Fruit fly (Drosophila melanogaster) whole organism, prepupa: ENCODE data around the gene CG1578.

Experiments used
- Blimp-1 ChIP-seq: fragments of 200-800 bp; sonication (Bioruptor generic); optimal IDR thresholded peaks from 3 replicates; lab custom pipeline; 2017; ENCODE audit warnings: missing biosample characterization, missing genetic modification characterization, mild to moderate bottlenecking, moderate library complexity, missing genetic modification reagents
- CG10669 ChIP-seq: fragments of 200-800 bp; sonication (Bioruptor generic); optimal IDR thresholded peaks from 3 replicates; lab custom pipeline; 2018; ENCODE audit warnings: missing biosample characterization, mild to moderate bottlenecking, missing genetic modification characterization, moderate library complexity
- CG11294 ChIP-seq: fragments of 200-800 bp; sonication (Bioruptor generic); IDR thresholded peaks from 2 replicates; pipeline ENCODE4 v1.3.6; 2022; ENCODE audit warnings: missing biosample characterization, missing genetic modification characterization
- CG11762 ChIP-seq: fragments of 200-800 bp; sonication (Bioruptor generic); optimal IDR thresholded peaks from 3 replicates; lab custom pipeline; 2016; ENCODE audit warnings: missing biosample characterization, missing genetic modification characterization; ENCODE audit not compliant: insufficient read depth
- CG11902 ChIP-seq: fragments of 200-800 bp; sonication (Bioruptor generic); optimal IDR thresholded peaks from 3 replicates; lab custom pipeline; 2016; ENCODE audit warnings: missing biosample characterization, missing genetic modification characterization
- CG15336 ChIP-seq: fragments of 200-800 bp; sonication (Bioruptor generic); IDR thresholded peaks from 2 replicates; pipeline ENCODE4 v1.3.6; 2022; ENCODE audit warnings: missing biosample characterization, missing genetic modification characterization
- CG1621 ChIP-seq: fragments of 200-800 bp; sonication (Bioruptor generic); optimal IDR thresholded peaks from 3 replicates; lab custom pipeline; 2018; ENCODE audit warnings: missing biosample characterization, mild to moderate bottlenecking, missing genetic modification characterization
- CG31627 ChIP-seq: fragments of 200-800 bp; sonication (Bioruptor generic); optimal IDR thresholded peaks from 3 replicates; lab custom pipeline; 2016; ENCODE audit warnings: missing biosample characterization, missing genetic modification characterization
- CG32006 ChIP-seq: fragments of 200-800 bp; sonication (Bioruptor generic); optimal IDR thresholded peaks from 3 replicates; lab custom pipeline; 2017; ENCODE audit warnings: missing biosample characterization, mild to moderate bottlenecking, missing genetic modification characterization
- CG34406 ChIP-seq: fragments of 200-800 bp; sonication (Bioruptor generic); optimal IDR thresholded peaks from 3 replicates; lab custom pipeline; 2016; ENCODE audit warnings: missing biosample characterization, missing genetic modification characterization
- CG3919 ChIP-seq: fragments of 200-800 bp; sonication (Bioruptor generic); optimal IDR thresholded peaks from 3 replicates; lab custom pipeline; 2016; ENCODE audit warnings: missing biosample characterization, missing genetic modification characterization
- CG4318 ChIP-seq: fragments of 200-800 bp; sonication (Bioruptor generic); optimal IDR thresholded peaks from 3 replicates; lab custom pipeline; 2017; ENCODE audit warnings: missing biosample characterization, mild to moderate bottlenecking, missing genetic modification characterization
- CG6163 ChIP-seq: fragments of 200-800 bp; sonication (Bioruptor generic); IDR thresholded peaks from 3 replicates; pipeline ENCODE4 v1.3.6; 2022; ENCODE audit warnings: missing biosample characterization, missing genetic modification characterization
- CG6276 ChIP-seq: fragments of 200-800 bp; sonication (Bioruptor generic); optimal IDR thresholded peaks from 2 replicates; lab custom pipeline; 2017; ENCODE audit warnings: missing biosample characterization, mild to moderate bottlenecking, missing genetic modification characterization
- CG6792 ChIP-seq: fragments of 200-800 bp; sonication (Bioruptor generic); optimal IDR thresholded peaks from 3 replicates; lab custom pipeline; 2016; ENCODE audit warnings: missing biosample characterization, missing genetic modification characterization
- CG6808 ChIP-seq: fragments of 200-800 bp; sonication (Bioruptor generic); optimal IDR thresholded peaks from 3 replicates; lab custom pipeline; 2017; ENCODE audit warnings: missing biosample characterization, missing genetic modification characterization, mild to moderate bottlenecking, moderate library complexity, missing genetic modification reagents
- CG6854 ChIP-seq: fragments of 200-800 bp; sonication (Bioruptor generic); optimal IDR thresholded peaks from 2 replicates; lab custom pipeline; 2017; ENCODE audit warnings: missing biosample characterization, mild to moderate bottlenecking, missing genetic modification characterization
- CG8119 ChIP-seq: fragments of 200-800 bp; sonication (Bioruptor generic); IDR thresholded peaks from 3 replicates; pipeline ENCODE4 v1.3.6; 2022; ENCODE audit warnings: missing biosample characterization, missing genetic modification characterization
- Eip78C ChIP-seq: fragments of 200-800 bp; sonication (Bioruptor generic); peaks from one replicate; lab custom pipeline; 2016; ENCODE audit warnings: missing biosample characterization, missing genetic modification characterization
- Ets21C ChIP-seq: fragments of 200-800 bp; sonication (Bioruptor generic); optimal IDR thresholded peaks from 3 replicates; lab custom pipeline; 2016; ENCODE audit warnings: missing biosample characterization, missing genetic modification characterization
- Ets96B ChIP-seq: fragments of 200-800 bp; optimal IDR thresholded peaks from 2 replicates; lab custom pipeline; 2019; ENCODE audit warnings: missing biosample characterization, mild to moderate bottlenecking, missing genetic modification characterization, moderate library complexity
- Gug ChIP-seq: fragments of 200-800 bp; sonication (Bioruptor generic); IDR thresholded peaks from 2 replicates; pipeline ENCODE4 v1.3.6; 2022; ENCODE audit warnings: missing biosample characterization, missing genetic modification characterization
- Hr38 ChIP-seq: sonication (Bioruptor generic); optimal IDR thresholded peaks from 2 replicates; lab custom pipeline; 2016; ENCODE audit warnings: missing biosample characterization, missing genetic modification characterization
- Hr39 ChIP-seq: fragments of 200-800 bp; sonication (Bioruptor generic); optimal IDR thresholded peaks from 2 replicates; lab custom pipeline; 2016; ENCODE audit warnings: missing biosample characterization, missing genetic modification characterization
- Hr4 ChIP-seq: fragments of 200-800 bp; sonication (Bioruptor generic); optimal IDR thresholded peaks from 3 replicates; lab custom pipeline; 2016; ENCODE audit warnings: missing biosample characterization, missing genetic modification characterization
- Lpt ChIP-seq: fragments of 200-800 bp; sonication (Bioruptor generic); optimal IDR thresholded peaks from 3 replicates; lab custom pipeline; 2016; ENCODE audit warnings: missing biosample characterization, missing genetic modification characterization
- Met ChIP-seq: fragments of 200-800 bp; sonication (Bioruptor generic); optimal IDR thresholded peaks from 3 replicates; lab custom pipeline; 2016; ENCODE audit warnings: missing biosample characterization, missing genetic modification characterization
- OdsH ChIP-seq: fragments of 200-800 bp; sonication (Bioruptor generic); optimal IDR thresholded peaks from 3 replicates; lab custom pipeline; 2016; ENCODE audit warnings: missing biosample characterization, missing genetic modification characterization
- Smox ChIP-seq: fragments of 200-800 bp; sonication (Bioruptor generic); optimal IDR thresholded peaks from 3 replicates; lab custom pipeline; 2016; ENCODE audit warnings: missing biosample characterization, missing genetic modification characterization
- Sox102F ChIP-seq: fragments of 200-800 bp; sonication (Bioruptor generic); optimal IDR thresholded peaks from 2 replicates; lab custom pipeline; 2016; ENCODE audit warnings: missing biosample characterization, mild to moderate bottlenecking, missing genetic modification characterization
- Sox14 ChIP-seq: fragments of 200-800 bp; sonication (Bioruptor generic); optimal IDR thresholded peaks from 3 replicates; lab custom pipeline; 2016; ENCODE audit warnings: missing biosample characterization, missing genetic modification characterization
- Sox15 ChIP-seq: fragments of 200-800 bp; sonication (Bioruptor generic); optimal IDR thresholded peaks from 3 replicates; lab custom pipeline; 2016; ENCODE audit warnings: missing biosample characterization, missing genetic modification characterization
- achi ChIP-seq: fragments of 200-800 bp; sonication (Bioruptor generic); optimal IDR thresholded peaks from 3 replicates; lab custom pipeline; 2016; ENCODE audit warnings: missing biosample characterization, missing genetic modification characterization
- acj6 ChIP-seq: fragments of 200-800 bp; sonication (Bioruptor generic); optimal IDR thresholded peaks from 3 replicates; lab custom pipeline; 2016; ENCODE audit warnings: missing biosample characterization, missing genetic modification characterization
- cyc ChIP-seq: fragments of 200-800 bp; sonication (Bioruptor generic); optimal IDR thresholded peaks from 3 replicates; lab custom pipeline; 2016; ENCODE audit warnings: missing biosample characterization, missing genetic modification characterization
- dsx ChIP-seq: fragments of 200-800 bp; optimal IDR thresholded peaks from 3 replicates; lab custom pipeline; 2019; ENCODE audit warnings: missing biosample characterization, mild to moderate bottlenecking, missing genetic modification characterization, moderate library complexity; ENCODE audit not compliant: poor library complexity, severe bottlenecking
- eg ChIP-seq: fragments of 200-800 bp; sonication (Bioruptor generic); IDR thresholded peaks from 3 replicates; pipeline ENCODE4 v1.3.6; 2022; ENCODE audit warnings: missing biosample characterization, missing genetic modification characterization
- fd59A ChIP-seq: fragments of 200-800 bp; sonication (Bioruptor generic); optimal IDR thresholded peaks from 2 replicates; lab custom pipeline; 2017; ENCODE audit warnings: missing biosample characterization, mild to moderate bottlenecking, missing genetic modification characterization, missing genetic modification reagents
- fkh ChIP-seq: fragments of 200-800 bp; sonication (Bioruptor generic); optimal IDR thresholded peaks from 3 replicates; lab custom pipeline; 2017; ENCODE audit warnings: missing biosample characterization, mild to moderate bottlenecking, missing genetic modification characterization, moderate library complexity
- lz ChIP-seq: fragments of 200-800 bp; sonication (Bioruptor generic); optimal IDR thresholded peaks from 3 replicates; lab custom pipeline; 2016; ENCODE audit warnings: missing biosample characterization, missing genetic modification characterization
- net ChIP-seq: fragments of 200-800 bp; sonication (Bioruptor generic); optimal IDR thresholded peaks from 3 replicates; lab custom pipeline; 2016; ENCODE audit warnings: missing biosample characterization, missing genetic modification characterization
- pdm3 ChIP-seq: fragments of 200-800 bp; sonication (Bioruptor generic); optimal IDR thresholded peaks from 3 replicates; lab custom pipeline; 2016; ENCODE audit warnings: missing biosample characterization, missing genetic modification characterization
- salr ChIP-seq, 2 experiments: fragments of 200-800 bp; sonication (Bioruptor generic); optimal IDR thresholded peaks; 3 replicates each; lab custom pipeline; 2016 to 2018; ENCODE audit warnings: missing biosample characterization in 2 of 2, missing genetic modification characterization in 2 of 2, mild to moderate bottlenecking in 1 of 2
- spab ChIP-seq: fragments of 200-800 bp; sonication (Bioruptor generic); optimal IDR thresholded peaks from 2 replicates; lab custom pipeline; 2017; ENCODE audit warnings: missing biosample characterization, mild to moderate bottlenecking, missing genetic modification characterization, missing genetic modification reagents
- ss ChIP-seq, 2 experiments: fragments of 200-800 bp; sonication (Bioruptor generic); optimal IDR thresholded peaks; 2 replicates in 1 of 2; 3 replicates in 1 of 2; lab custom pipeline; 2017 to 2018; ENCODE audit warnings: mild to moderate bottlenecking in 2 of 2, missing biosample characterization in 2 of 2, missing genetic modification characterization in 2 of 2, moderate library complexity in 1 of 2
- svp ChIP-seq: fragments of 200-800 bp; sonication (Bioruptor generic); peaks from one replicate; lab custom pipeline; 2016; ENCODE audit warnings: missing biosample characterization, missing genetic modification characterization
- topi ChIP-seq: fragments of 200-800 bp; sonication (Bioruptor generic); optimal IDR thresholded peaks from 3 replicates; lab custom pipeline; 2016; ENCODE audit warnings: missing biosample characterization, missing genetic modification characterization

Gene CG1578

dm6 chrX:11821946-11822345 lies 5.6 kb upstream of the CG1578 start (continued):
- TF ChIP-seq Gug (GFP tag; lab: Robert Waterston, UW) (no peak), CG15336 (GFP tag; lab: Robert Waterston, UW) (no peak), Sox102F (no peak), pdm3 (GFP tag; lab: Kevin White, UChicago) (no peak), dsx (GFP tag; lab: Kevin White, UChicago) (no peak), Hr39 (GFP tag; lab: Kevin White, UChicago) (no peak), spab (GFP tag; lab: Kevin White, UChicago) (no peak)
- TF ChIP-seq, all 60 proteins: peak for 18

DNA sequence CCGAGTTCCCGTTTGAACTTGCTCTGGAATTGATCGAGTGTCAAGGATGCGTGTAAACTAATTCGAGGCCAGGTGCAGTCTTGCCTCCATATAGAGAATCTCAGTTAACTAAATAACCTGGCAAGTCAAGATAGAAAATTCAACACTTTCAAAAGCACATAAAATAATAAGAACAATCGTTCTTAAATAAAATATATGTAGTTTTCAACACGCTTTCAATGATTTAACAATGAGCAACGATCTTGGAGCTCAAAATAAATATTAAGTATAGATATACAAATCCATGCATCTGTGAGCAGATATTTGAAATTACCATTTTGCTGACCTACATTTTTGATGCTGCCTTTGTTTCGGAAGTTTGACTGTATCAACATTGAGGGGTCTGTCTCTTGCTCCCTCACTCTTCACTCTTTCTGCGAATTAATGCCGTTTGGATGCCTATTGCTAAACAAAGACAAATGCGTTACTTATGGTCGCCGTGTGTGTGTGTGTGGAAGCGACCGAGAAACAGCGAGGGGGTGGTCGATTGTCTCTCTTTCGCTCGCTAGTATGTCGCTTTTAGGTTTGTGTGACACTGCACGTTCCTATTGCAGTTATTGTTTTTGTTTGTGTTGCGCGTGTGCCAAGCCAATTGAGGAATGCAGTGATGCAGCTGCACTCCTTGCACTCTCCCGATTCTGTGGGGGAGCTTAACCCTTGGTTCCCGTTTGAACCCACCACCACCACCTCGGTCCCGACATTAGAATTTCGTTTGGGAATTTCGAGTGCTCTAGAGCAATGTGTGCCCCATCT lies 4.1 kb upstream of the CG1578 start:
- TF ChIP-seq cyc: peak; percentile 31
- TF ChIP-seq svp (GFP tag; lab: Kevin White, UChicago): peak; percentile 79
- peak; percentile 86 for TF ChIP-seq Hr4 (GFP tag; lab: Kevin White, UChicago)
- TF ChIP-seq Hr38: no peak
- TF ChIP-seq CG11902 (GFP tag; lab: Kevin White, UChicago): no peak
- peak; percentile 53 for TF ChIP-seq CG6163 (GFP tag; lab: Robert Waterston, UW)
- TF ChIP-seq net (GFP tag; lab: Kevin White, UChicago): peak; percentile 59
- peak; percentile 61 for TF ChIP-seq Hr39 (GFP tag; lab: Kevin White, UChicago)
- peak; percentile 22 for TF ChIP-seq CG34406 (GFP tag; lab: Kevin White, UChicago)
- TF ChIP-seq Lpt: peak; percentile 77
- TF ChIP-seq salr (GFP tag; optimal IDR thresholded peaks at IDR 0.05; lab: Kevin White, UChicago): peak; percentile 9 to 75
- TF ChIP-seq achi (GFP tag; lab: Kevin White, UChicago): peak; percentile 70
- no peak for TF ChIP-seq CG6854
- no peak for TF ChIP-seq fd59A (GFP tag; lab: Kevin White, UChicago)
- peak; percentile 0 for TF ChIP-seq CG6808 (GFP tag; lab: Kevin White, UChicago)
- TF ChIP-seq CG31627 (GFP tag; lab: Kevin White, UChicago): peak; percentile 49
- TF ChIP-seq CG4318 (GFP tag; lab: Kevin White, UChicago): peak; percentile 82
- TF ChIP-seq Sox14 (GFP tag; lab: Kevin White, UChicago): peak; percentile 53
- no peak for TF ChIP-seq ss (GFP tag; optimal IDR thresholded peaks at IDR 0.05; lab: Kevin White, UChicago)
- TF ChIP-seq Eip78C: peak; percentile 93
- peak; percentile 3 for TF ChIP-seq Sox15 (GFP tag; lab: Kevin White, UChicago)
- peak; percentile 66 for TF ChIP-seq CG3919
- TF ChIP-seq Sox102F: peak; percentile 50
- peak; percentile 63 for TF ChIP-seq topi (GFP tag; lab: Kevin White, UChicago)
- peak; percentile 93 for TF ChIP-seq CG32006 (GFP tag; lab: Kevin White, UChicago)
- peak; percentile 53 for TF ChIP-seq Met (GFP tag; lab: Kevin White, UChicago)
- peak; percentile 84 for TF ChIP-seq CG8119 (GFP tag; lab: Robert Waterston, UW)
- TF ChIP-seq CG1621 (tag; lab: Kevin White, UChicago): no peak
- TF ChIP-seq fkh (GFP tag; lab: Kevin White, UChicago): no peak
- peak; percentile 84; the same call in 1 of the 2 replicates for TF ChIP-seq CG11294 (GFP tag; lab: Robert Waterston, UW)
- peak; percentile 78 for TF ChIP-seq pdm3 (GFP tag; lab: Kevin White, UChicago)
- peak; percentile 73 for TF ChIP-seq OdsH (GFP tag; lab: Kevin White, UChicago)
- peak; percentile 55 for TF ChIP-seq acj6
- TF ChIP-seq CG11762 (GFP tag; lab: Kevin White, UChicago): peak; percentile 48
- TF ChIP-seq eg: peak; percentile 84
- peak; percentile 22 for TF ChIP-seq CG10669 (GFP tag; lab: Kevin White, UChicago)
- TF ChIP-seq dsx (GFP tag; lab: Kevin White, UChicago): no peak
- no peak for TF ChIP-seq Blimp-1 (GFP tag; lab: Kevin White, UChicago)
- peak; percentile 12 for TF ChIP-seq Ets96B
- TF ChIP-seq Ets21C (GFP tag; lab: Kevin White, UChicago): peak; percentile 18
- peak; percentile 36 for TF ChIP-seq CG6792 (GFP tag; lab: Kevin White, UChicago)
- peak; percentile 39 for TF ChIP-seq Smox (GFP tag; lab: Kevin White, UChicago)
- TF ChIP-seq CG6276 (GFP tag; lab: Kevin White, UChicago): peak; percentile 84
- TF ChIP-seq lz (GFP tag; lab: Kevin White, UChicago): peak; percentile 58
